Fruit fly (Drosophila melanogaster) whole organism, embryonic: Measurements from ENCODE around the gene CG12123.

Source experiments
- CG10366 ChIP-seq: fragments of 200-800 bp; sonication (Bioruptor generic); IDR thresholded peaks from 2 replicates; pipeline ENCODE4 v1.3.6; 2022; ENCODE audit warnings: missing biosample characterization, missing genetic modification characterization
- CG11398 ChIP-seq: fragments of 200-800 bp; sonication (Bioruptor generic); optimal IDR thresholded peaks from 2 replicates; lab custom pipeline; 2016; ENCODE audit warnings: missing biosample characterization, missing genetic modification characterization
- CG11456 ChIP-seq: fragments of 200-800 bp; sonication (Bioruptor generic); IDR thresholded peaks from 3 replicates; pipeline ENCODE4 v1.3.6; 2022; ENCODE audit warnings: missing biosample characterization, missing genetic modification characterization
- CG12236 ChIP-seq: fragments of 200-800 bp; sonication (Bioruptor generic); optimal IDR thresholded peaks from 2 replicates; lab custom pipeline; 2016; ENCODE audit warnings: missing biosample characterization, missing genetic modification characterization
- CG13287 ChIP-seq: fragments of 200-800 bp; sonication (Bioruptor generic); IDR thresholded peaks from 2 replicates; pipeline ENCODE4 v1.3.6; 2022; ENCODE audit warnings: missing biosample characterization, missing genetic modification characterization; ENCODE audit not compliant: partially characterized antibody
- CG13775 ChIP-seq: fragments of 200-800 bp; sonication (Bioruptor generic); optimal IDR thresholded peaks from 3 replicates; lab custom pipeline; 2017; ENCODE audit warnings: missing biosample characterization, mild to moderate bottlenecking, missing genetic modification characterization
- CG14667 ChIP-seq: fragments of 200-800 bp; sonication (Bioruptor generic); IDR thresholded peaks from 2 replicates; pipeline ENCODE4 v1.3.6; 2022; ENCODE audit warnings: missing biosample characterization, missing genetic modification characterization
- CG15479 ChIP-seq: fragments of 200-800 bp; sonication (Bioruptor generic); optimal IDR thresholded peaks from 3 replicates; lab custom pipeline; 2019; ENCODE audit warnings: missing biosample characterization, mild to moderate bottlenecking, missing genetic modification characterization, moderate library complexity
- CG15696 ChIP-seq: fragments of 200-800 bp; sonication (Bioruptor generic); optimal IDR thresholded peaks from 2 replicates; lab custom pipeline; 2019; ENCODE audit warnings: missing biosample characterization, mild to moderate bottlenecking, missing genetic modification characterization, moderate library complexity
- CG17802 ChIP-seq: fragments of 200-800 bp; sonication (Bioruptor generic); optimal IDR thresholded peaks from 2 replicates; lab custom pipeline; 2018; ENCODE audit warnings: missing biosample characterization, mild to moderate bottlenecking, missing genetic modification characterization, moderate library complexity
- CG17912 ChIP-seq: fragments of 200-800 bp; sonication (Bioruptor generic); optimal IDR thresholded peaks from 2 replicates; lab custom pipeline; 2018; ENCODE audit warnings: missing biosample characterization, mild to moderate bottlenecking, missing genetic modification characterization
- CG18476 ChIP-seq: fragments of 200-800 bp; sonication (Bioruptor generic); optimal IDR thresholded peaks from 2 replicates; lab custom pipeline; 2016; ENCODE audit warnings: missing biosample characterization, mild to moderate bottlenecking, missing genetic modification characterization
- CG2120 ChIP-seq: fragments of 200-800 bp; sonication (Bioruptor generic); optimal IDR thresholded peaks from 3 replicates; lab custom pipeline; 2016; ENCODE audit warnings: missing biosample characterization, missing genetic modification characterization
- CG32772 ChIP-seq: fragments of 200-800 bp; sonication (Bioruptor generic); IDR thresholded peaks from 2 replicates; pipeline ENCODE4 v1.3.6; 2022; ENCODE audit warnings: missing biosample characterization, missing genetic modification characterization
- CG4282 ChIP-seq: fragments of 200-800 bp; sonication (Bioruptor generic); optimal IDR thresholded peaks from 2 replicates; lab custom pipeline; 2016; ENCODE audit warnings: missing biosample characterization, missing genetic modification characterization
- CG4328 ChIP-seq: fragments of 200-800 bp; sonication (Bioruptor generic); optimal IDR thresholded peaks from 3 replicates; lab custom pipeline; 2017; ENCODE audit warnings: missing biosample characterization, missing genetic modification reagents, missing genetic modification characterization
- CG4360 ChIP-seq: fragments of 200-800 bp; sonication (Bioruptor generic); IDR thresholded peaks from 2 replicates; pipeline ENCODE4 v1.3.6; 2022; ENCODE audit warnings: missing biosample characterization, missing genetic modification characterization
- CG6765 ChIP-seq: fragments of 200-800 bp; sonication (Bioruptor generic); optimal IDR thresholded peaks from 3 replicates; lab custom pipeline; 2017; ENCODE audit warnings: missing biosample characterization, mild to moderate bottlenecking, missing genetic modification characterization
- CG7839 ChIP-seq: fragments of 200-800 bp; sonication (Bioruptor generic); optimal IDR thresholded peaks from 3 replicates; lab custom pipeline; 2018; ENCODE audit warnings: missing biosample characterization, mild to moderate bottlenecking, missing genetic modification characterization, moderate library complexity
- CG8281 ChIP-seq: fragments of 200-800 bp; sonication (Bioruptor generic); optimal IDR thresholded peaks from 2 replicates; lab custom pipeline; 2018; ENCODE audit warnings: missing biosample characterization, mild to moderate bottlenecking, missing genetic modification characterization, moderate library complexity
- CG8290 ChIP-seq, 3 experiments: fragments of 200-800 bp; sonication (Bioruptor generic); optimal IDR thresholded peaks; 2 replicates each; lab custom pipeline; 2016 to 2019; ENCODE audit warnings: missing biosample characterization in 3 of 3, missing genetic modification characterization in 3 of 3, mild to moderate bottlenecking in 2 of 3, moderate library complexity in 1 of 3
- CG8924 ChIP-seq: fragments of 200-800 bp; optimal IDR thresholded peaks from 3 replicates; lab custom pipeline; 2019; ENCODE audit warnings: missing biosample characterization, mild to moderate bottlenecking, missing genetic modification characterization, moderate library complexity
- CG8944 ChIP-seq: fragments of 200-800 bp; sonication (Bioruptor generic); optimal IDR thresholded peaks from 3 replicates; lab custom pipeline; 2016; ENCODE audit warnings: missing biosample characterization, missing genetic modification characterization
- CG9727 ChIP-seq: fragments of 200-800 bp; sonication (Bioruptor generic); optimal IDR thresholded peaks from 3 replicates; lab custom pipeline; 2017; ENCODE audit warnings: missing biosample characterization, mild to moderate bottlenecking, missing genetic modification characterization
- CHES-1-like ChIP-seq: fragments of 200-800 bp; sonication (Bioruptor generic); optimal IDR thresholded peaks from 2 replicates; lab custom pipeline; 2016; ENCODE audit warnings: missing biosample characterization, missing genetic modification characterization
- CTCF ChIP-seq: fragments of 200-800 bp; sonication (Bioruptor generic); optimal IDR thresholded peaks from 2 replicates; lab custom pipeline; 2017; ENCODE audit warnings: missing biosample characterization, mild to moderate bottlenecking, missing genetic modification characterization, moderate library complexity
- Dip3 ChIP-seq: fragments of 200-800 bp; sonication (Bioruptor generic); optimal IDR thresholded peaks from 3 replicates; lab custom pipeline; 2016; ENCODE audit warnings: missing biosample characterization, missing genetic modification characterization
- HLH4C ChIP-seq: fragments of 200-800 bp; sonication (Bioruptor generic); IDR thresholded peaks from 3 replicates; pipeline ENCODE4 v1.3.6; 2022; ENCODE audit warnings: missing biosample characterization, missing genetic modification characterization; ENCODE audit not compliant: partially characterized antibody
- HmgZ ChIP-seq: fragments of 200-800 bp; sonication (Bioruptor generic); optimal IDR thresholded peaks from 2 replicates; lab custom pipeline; 2018; ENCODE audit warnings: missing biosample characterization, mild to moderate bottlenecking, missing genetic modification characterization
- Meics ChIP-seq: fragments of 200-800 bp; sonication (Bioruptor generic); optimal IDR thresholded peaks from 2 replicates; lab custom pipeline; 2017; ENCODE audit warnings: missing biosample characterization, mild to moderate bottlenecking, missing genetic modification characterization
- NC2α ChIP-seq: fragments of 200-800 bp; sonication (Bioruptor generic); optimal IDR thresholded peaks from 2 replicates; lab custom pipeline; 2016; ENCODE audit warnings: missing biosample characterization, missing genetic modification characterization
- Nf-YA ChIP-seq: fragments of 200-800 bp; sonication (Bioruptor generic); IDR thresholded peaks from 2 replicates; pipeline ENCODE4 v1.3.6; 2022; ENCODE audit warnings: missing biosample characterization, missing genetic modification characterization
- Optix ChIP-seq: fragments of 200-800 bp; sonication (Bioruptor generic); IDR thresholded peaks from 3 replicates; pipeline ENCODE4 v1.3.6; 2022; ENCODE audit warnings: missing biosample characterization, missing genetic modification characterization
- Taf1 ChIP-seq: fragments of 200-800 bp; sonication (Bioruptor generic); IDR thresholded peaks from 2 replicates; pipeline ENCODE4 v1.3.6; 2022; ENCODE audit warnings: missing biosample characterization, missing genetic modification characterization
- ato ChIP-seq: fragments of 200-800 bp; sonication (Bioruptor generic); IDR thresholded peaks from 2 replicates; pipeline ENCODE4 v1.3.6; 2022; ENCODE audit warnings: missing biosample characterization, missing genetic modification characterization; ENCODE audit not compliant: partially characterized antibody
- bab2 ChIP-seq: fragments of 200-800 bp; sonication (Bioruptor generic); optimal IDR thresholded peaks from 2 replicates; lab custom pipeline; 2016; ENCODE audit warnings: missing biosample characterization, missing genetic modification characterization
- bcd ChIP-seq: fragments of 200-800 bp; sonication (Bioruptor generic); optimal IDR thresholded peaks from 2 replicates; lab custom pipeline; 2017; ENCODE audit warnings: missing biosample characterization, mild to moderate bottlenecking, missing genetic modification characterization
- chm ChIP-seq: fragments of 200-800 bp; sonication (Bioruptor generic); IDR thresholded peaks from 2 replicates; pipeline ENCODE4 v1.3.6; 2022; ENCODE audit warnings: missing biosample characterization, missing genetic modification characterization
- chn ChIP-seq: fragments of 200-800 bp; sonication (Bioruptor generic); optimal IDR thresholded peaks from 2 replicates; lab custom pipeline; 2016; ENCODE audit warnings: missing biosample characterization, missing genetic modification characterization
- crc ChIP-seq: fragments of 200-800 bp; sonication (Bioruptor generic); optimal IDR thresholded peaks from 2 replicates; lab custom pipeline; 2016; ENCODE audit warnings: missing biosample characterization, missing genetic modification characterization
- da ChIP-seq: fragments of 200-800 bp; sonication (Bioruptor generic); optimal IDR thresholded peaks from 2 replicates; lab custom pipeline; 2016; ENCODE audit warnings: missing biosample characterization, missing genetic modification characterization
- dan ChIP-seq: fragments of 200-800 bp; sonication (Bioruptor generic); IDR thresholded peaks from 2 replicates; pipeline ENCODE4 v1.3.6; 2022; ENCODE audit warnings: missing biosample characterization, missing genetic modification characterization
- ems ChIP-seq: fragments of 200-800 bp; sonication (Bioruptor generic); optimal IDR thresholded peaks from 3 replicates; lab custom pipeline; 2016; ENCODE audit warnings: missing biosample characterization, missing genetic modification characterization
- esg ChIP-seq: fragments of 200-800 bp; sonication (Bioruptor generic); conservative IDR thresholded peaks from 2 replicates; pipeline ENCODE4 v1.3.6; 2022; ENCODE audit warnings: missing biosample characterization, missing genetic modification characterization
- gem ChIP-seq: fragments of 200-800 bp; sonication (Bioruptor generic); optimal IDR thresholded peaks from 2 replicates; lab custom pipeline; 2019; ENCODE audit warnings: missing biosample characterization, mild to moderate bottlenecking, missing genetic modification characterization, moderate library complexity
- knrl ChIP-seq: fragments of 200-800 bp; sonication (Bioruptor generic); IDR thresholded peaks from 3 replicates; pipeline ENCODE4 v1.3.6; 2022; ENCODE audit warnings: missing biosample characterization, missing genetic modification characterization; ENCODE audit not compliant: partially characterized antibody
- lbe ChIP-seq: fragments of 200-800 bp; sonication (Bioruptor generic); optimal IDR thresholded peaks from 2 replicates; lab custom pipeline; 2016; ENCODE audit warnings: missing biosample characterization, mild to moderate bottlenecking, missing genetic modification characterization
- psq ChIP-seq: fragments of 200-800 bp; sonication (Bioruptor generic); optimal IDR thresholded peaks from 2 replicates; lab custom pipeline; 2017; ENCODE audit warnings: missing biosample characterization, missing genetic modification characterization
- sisA ChIP-seq: fragments of 200-800 bp; sonication (Bioruptor generic); IDR thresholded peaks from 2 replicates; pipeline ENCODE4 v1.3.6; 2022; ENCODE audit warnings: missing biosample characterization, missing genetic modification characterization
- slp2 ChIP-seq: fragments of 200-800 bp; sonication (Bioruptor generic); optimal IDR thresholded peaks from 2 replicates; lab custom pipeline; 2016; ENCODE audit warnings: missing biosample characterization, missing genetic modification characterization
- so ChIP-seq: fragments of 200-800 bp; sonication (Bioruptor generic); IDR thresholded peaks from 3 replicates; pipeline ENCODE4 v1.3.6; 2022; ENCODE audit warnings: missing biosample characterization, missing genetic modification characterization

The CG12123 gene

DNA sequence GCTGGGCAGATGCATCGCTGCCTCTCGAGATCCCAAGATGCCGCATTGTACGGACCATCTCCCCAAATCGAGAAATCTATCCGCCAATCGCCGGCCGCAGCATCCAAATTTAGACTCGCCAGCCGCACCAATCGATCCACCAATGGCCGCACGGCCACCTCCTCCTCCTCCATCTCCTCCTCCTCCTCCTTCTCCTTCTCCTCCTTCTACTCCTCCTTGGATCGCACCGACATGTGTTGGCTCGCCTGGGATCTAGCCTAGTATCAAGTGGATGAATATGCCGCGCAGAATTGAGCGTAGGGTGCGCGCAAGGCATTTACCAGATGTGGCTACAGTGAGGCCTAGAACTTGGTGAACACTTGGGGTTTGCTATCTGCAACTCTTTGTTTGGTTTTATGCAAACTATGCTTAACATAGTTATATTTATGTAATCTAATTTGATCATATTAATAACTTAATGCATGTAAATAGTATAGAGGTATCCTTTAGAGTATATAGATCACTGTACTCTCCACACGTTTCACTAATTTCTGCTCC is 12.9 kb upstream of the CG12123 start, which contains the start of gene org-1 (continued):
- peak; percentile 94 for TF ChIP-seq CG8924
- TF ChIP-seq NC2α (GFP tag; lab: Kevin White, UChicago): peak; percentile 33
- peak; percentile 76 for TF ChIP-seq slp2 (GFP tag; lab: Kevin White, UChicago)
- peak; percentile 98 for TF ChIP-seq CG15696
- TF ChIP-seq CG13287: no peak
- peak; percentile 89 for TF ChIP-seq chn (GFP tag; lab: Kevin White, UChicago)
- TF ChIP-seq so (GFP tag; lab: Robert Waterston, UW): peak; percentile 95
- peak; percentile 94 for TF ChIP-seq bcd (GFP tag; lab: Kevin White, UChicago)
- TF ChIP-seq HmgZ: peak; percentile 94
- peak; percentile 98 for TF ChIP-seq sisA
- TF ChIP-seq CG11398 (GFP tag; lab: Kevin White, UChicago): peak; percentile 45
- TF ChIP-seq ato (GFP tag; lab: Robert Waterston, UW): no peak
- peak; percentile 86 for TF ChIP-seq CG8944 (GFP tag; lab: Kevin White, UChicago)
- TF ChIP-seq CTCF: peak; percentile 58
- peak; percentile 92 for TF ChIP-seq Nf-YA (GFP tag; lab: Robert Waterston, UW)
- peak; percentile 86 for TF ChIP-seq CG2120 (GFP tag; lab: Kevin White, UChicago)
- TF ChIP-seq knrl (GFP tag; lab: Robert Waterston, UW): no peak
- TF ChIP-seq CG32772: peak; percentile 98
- peak; percentile 82 for TF ChIP-seq CG8281 (tag; lab: Kevin White, UChicago)
- peak; percentile 60 for TF ChIP-seq crc (GFP tag; lab: Kevin White, UChicago)
- peak; percentile 65 for TF ChIP-seq CHES-1-like (GFP tag; lab: Kevin White, UChicago)
- peak; percentile 81 for TF ChIP-seq CG17802 (tag; lab: Kevin White, UChicago)
- no peak for TF ChIP-seq HLH4C (GFP tag; lab: Robert Waterston, UW)
- peak; percentile 97 for TF ChIP-seq esg (GFP tag; lab: Robert Waterston, UW)
- TF ChIP-seq chm: peak; percentile 99
- TF ChIP-seq ems (GFP tag; lab: Kevin White, UChicago): peak; percentile 79
- peak; percentile 87 for TF ChIP-seq CG4360
- TF ChIP-seq CG4328 (GFP tag; lab: Kevin White, UChicago): peak; percentile 88
- peak; percentile 88 for TF ChIP-seq CG18476 (GFP tag; lab: Kevin White, UChicago)
- no peak for TF ChIP-seq CG15479
- TF ChIP-seq CG10366 (GFP tag; lab: Robert Waterston, UW): peak; percentile 98
- peak; percentile 58 for TF ChIP-seq lbe (GFP tag; lab: Kevin White, UChicago)
- TF ChIP-seq CG9727 (GFP tag; lab: Kevin White, UChicago): peak; percentile 97
- TF ChIP-seq Dip3: peak; percentile 70
- peak; percentile 72 for TF ChIP-seq psq (GFP tag; lab: Kevin White, UChicago)
- TF ChIP-seq Meics (GFP tag; lab: Kevin White, UChicago): peak; percentile 88
- TF ChIP-seq Optix (GFP tag; lab: Robert Waterston, UW): peak; percentile 96
- peak; percentile 73 for TF ChIP-seq da (GFP tag; lab: Kevin White, UChicago)
- peak; percentile 97 for TF ChIP-seq gem (tag; lab: Kevin White, UChicago)
- TF ChIP-seq CG13775 (GFP tag; lab: Kevin White, UChicago): peak; percentile 89
- TF ChIP-seq CG12236: peak; percentile 50
- TF ChIP-seq Taf1: peak; percentile 95
- TF ChIP-seq CG7839 (tag; lab: Kevin White, UChicago): peak; percentile 96
- peak; percentile 97 for TF ChIP-seq CG14667 (GFP tag; lab: Robert Waterston, UW)
- TF ChIP-seq bab2 (GFP tag; lab: Kevin White, UChicago): peak; percentile 75
- peak; percentile 97 for TF ChIP-seq CG11456
- peak; percentile 91 for TF ChIP-seq CG8290 (GFP tag; optimal IDR thresholded peaks at IDR 0.05; lab: Kevin White, UChicago)
- TF ChIP-seq CG8290 (tag; optimal IDR thresholded peaks at IDR 0.05; lab: Kevin White, UChicago): peak; percentile 82 to 97
- peak; percentile 98 for TF ChIP-seq dan
- no peak for TF ChIP-seq CG4282
- peak; percentile 73 for TF ChIP-seq CG6765
- peak; percentile 76 for TF ChIP-seq CG17912
